Fruit fly (Drosophila melanogaster) whole organism, wandering third instar larva: ENCODE data around the gene TotA.

Experiments
- Abd-B ChIP-seq: fragments of >200 bp; optimal IDR thresholded peaks from 2 replicates; lab custom pipeline; 2017; ENCODE audit warnings: missing biosample characterization, missing genetic modification characterization
- CG32264 ChIP-seq: fragments of 200-800 bp; sonication (Bioruptor generic); optimal IDR thresholded peaks from 2 replicates; lab custom pipeline; 2016; ENCODE audit warnings: missing biosample characterization, missing genetic modification characterization
- CG9705 ChIP-seq: fragments of 200-800 bp; sonication (Bioruptor generic); optimal IDR thresholded peaks from 2 replicates; lab custom pipeline; 2018; ENCODE audit warnings: missing biosample characterization, mild to moderate bottlenecking, missing genetic modification characterization
- CrebA ChIP-seq: fragments of 200-800 bp; sonication (Bioruptor generic); optimal IDR thresholded peaks from 2 replicates; lab custom pipeline; 2016; ENCODE audit warnings: missing biosample characterization, mild to moderate bottlenecking, missing genetic modification characterization, borderline replicate concordance
- Dfd ChIP-seq: fragments of >200 bp; optimal IDR thresholded peaks from 2 replicates; lab custom pipeline; 2017; ENCODE audit warnings: missing biosample characterization, missing genetic modification characterization
- Dif ChIP-seq: fragments of 200-275, 200-300 bp; sonication (Bioruptor generic); optimal IDR thresholded peaks from 2 replicates; lab custom pipeline; 2018; ENCODE audit warnings: missing biosample characterization, missing genetic modification characterization; ENCODE audit not compliant: partially characterized antibody
- GATAd ChIP-seq: sonication (Bioruptor generic); optimal IDR thresholded peaks from 2 replicates; lab custom pipeline; 2016; ENCODE audit warnings: missing biosample characterization, missing genetic modification characterization
- HLH106 ChIP-seq: fragments of 200-800 bp; optimal IDR thresholded peaks from 3 replicates; lab custom pipeline; 2019; ENCODE audit warnings: missing biosample characterization, mild to moderate bottlenecking, missing genetic modification characterization, moderate library complexity
- Hnf4 ChIP-seq: fragments of 200-800 bp; sonication (Bioruptor generic); optimal IDR thresholded peaks from 2 replicates; lab custom pipeline; 2016; ENCODE audit warnings: missing biosample characterization, mild to moderate bottlenecking, missing genetic modification characterization
- Hr78 ChIP-seq: fragments of >200 bp; optimal IDR thresholded peaks from 2 replicates; lab custom pipeline; 2017; ENCODE audit warnings: missing biosample characterization, missing genetic modification characterization
- Hr83 ChIP-seq: fragments of 200-300 bp; sonication (Bioruptor generic); optimal IDR thresholded peaks from 2 replicates; lab custom pipeline; 2016; ENCODE audit warnings: missing biosample characterization, mild to moderate bottlenecking, missing genetic modification characterization, moderate library complexity; ENCODE audit not compliant: poor library complexity, severe bottlenecking
- Jra ChIP-seq: sonication (Bioruptor generic); optimal IDR thresholded peaks from 2 replicates; lab custom pipeline; 2016; ENCODE audit warnings: missing biosample characterization, missing genetic modification characterization
- Mio ChIP-seq: sonication (Bioruptor generic); optimal IDR thresholded peaks from 2 replicates; lab custom pipeline; 2016; ENCODE audit warnings: missing biosample characterization, missing genetic modification characterization
- Myc ChIP-seq: fragments of >200 bp; optimal IDR thresholded peaks from 2 replicates; lab custom pipeline; 2017
- N ChIP-seq: fragments of >200 bp; optimal IDR thresholded peaks from 2 replicates; lab custom pipeline; 2018; ENCODE audit warnings: missing biosample characterization, missing external identifiers, missing genetic modification characterization
- OdsH ChIP-seq: fragments of 200-800 bp; sonication (Bioruptor generic); optimal IDR thresholded peaks from 2 replicates; lab custom pipeline; 2016; ENCODE audit warnings: missing biosample characterization, mild to moderate bottlenecking, missing genetic modification characterization
- Rel ChIP-seq, 2 experiments: fragments of 200-800 bp; sonication (Bioruptor generic) in 1 of 2; optimal IDR thresholded peaks; 2 replicates in 1 of 2; 3 replicates in 1 of 2; lab custom pipeline; 2016 to 2019; ENCODE audit warnings: mild to moderate bottlenecking in 2 of 2, missing biosample characterization in 2 of 2, missing genetic modification characterization in 2 of 2, moderate library complexity in 1 of 2
- Sp1 ChIP-seq: fragments of 200-800 bp; sonication (Bioruptor generic); optimal IDR thresholded peaks from 3 replicates; lab custom pipeline; 2019; ENCODE audit warnings: missing biosample characterization, mild to moderate bottlenecking, missing genetic modification characterization, moderate library complexity
- Vsx2 ChIP-seq: fragments of 200-300, 225-300 bp; sonication (Bioruptor generic); optimal IDR thresholded peaks from 2 replicates; lab custom pipeline; 2018; ENCODE audit warnings: missing biosample characterization, missing genetic modification characterization; ENCODE audit not compliant: partially characterized antibody
- br ChIP-seq: fragments of 200-800 bp; sonication (Bioruptor generic); optimal IDR thresholded peaks from 2 replicates; lab custom pipeline; 2016; ENCODE audit warnings: missing biosample characterization, missing genetic modification characterization
- brk ChIP-seq: fragments of 200-800 bp; sonication (Bioruptor generic); optimal IDR thresholded peaks from 2 replicates; lab custom pipeline; 2016; ENCODE audit warnings: missing biosample characterization, mild to moderate bottlenecking, missing genetic modification characterization
- dl ChIP-seq, 2 experiments: fragments of 175-275, 200-275 bp in 1 of 2; fragments of 200-275 bp in 1 of 2; sonication (Bioruptor generic); optimal IDR thresholded peaks; lab custom pipeline; 2018; ENCODE audit warnings: mild to moderate bottlenecking in 2 of 2, missing biosample characterization in 2 of 2, missing genetic modification characterization in 2 of 2, moderate library complexity in 2 of 2; ENCODE audit not compliant: partially characterized antibody in 2 of 2, insufficient read depth in 1 of 2
- dmrt93B ChIP-seq: fragments of 200-800 bp; sonication (Bioruptor generic); optimal IDR thresholded peaks from 2 replicates; lab custom pipeline; 2018; ENCODE audit warnings: missing biosample characterization, mild to moderate bottlenecking, missing genetic modification characterization
- dsf ChIP-seq: sonication (Bioruptor generic); optimal IDR thresholded peaks from 2 replicates; lab custom pipeline; 2016; ENCODE audit warnings: missing biosample characterization, missing genetic modification characterization, borderline replicate concordance
- ey ChIP-seq: fragments of 200-800 bp; sonication (Bioruptor generic); optimal IDR thresholded peaks from 2 replicates; lab custom pipeline; 2016; ENCODE audit warnings: missing biosample characterization, missing genetic modification characterization
- foxo ChIP-seq, 2 experiments: fragments of 200-800 bp; sonication (Bioruptor generic); optimal IDR thresholded peaks; 2 replicates in 1 of 2; 3 replicates in 1 of 2; lab custom pipeline; 2016 to 2017; ENCODE audit warnings: missing biosample characterization in 2 of 2, missing genetic modification characterization in 2 of 2
- fru ChIP-seq: fragments of 200-800 bp; sonication (Bioruptor generic); optimal IDR thresholded peaks from 3 replicates; lab custom pipeline; 2016; ENCODE audit warnings: missing biosample characterization, mild to moderate bottlenecking, missing genetic modification characterization
- h ChIP-seq: fragments of 200-800 bp; sonication (Bioruptor generic); optimal IDR thresholded peaks from 3 replicates; lab custom pipeline; 2016; ENCODE audit warnings: missing biosample characterization, mild to moderate bottlenecking, missing genetic modification characterization
- jim ChIP-seq: fragments of 175-275, 200-325 bp; sonication (Bioruptor generic); optimal IDR thresholded peaks from 2 replicates; lab custom pipeline; 2016; ENCODE audit warnings: missing biosample characterization, mild to moderate bottlenecking, missing genetic modification characterization
- lola ChIP-seq: fragments of >200 bp; optimal IDR thresholded peaks from 2 replicates; lab custom pipeline; 2017; ENCODE audit warnings: missing biosample characterization, missing genetic modification characterization
- pan ChIP-seq: fragments of >200 bp; optimal IDR thresholded peaks from 2 replicates; lab custom pipeline; 2017
- psq ChIP-seq: fragments of 200-800 bp; sonication (Bioruptor generic); optimal IDR thresholded peaks from 3 replicates; lab custom pipeline; 2017; ENCODE audit warnings: missing biosample characterization, mild to moderate bottlenecking, missing genetic modification characterization, moderate library complexity
- rgr ChIP-seq: fragments of 200-800 bp; sonication (Bioruptor generic); optimal IDR thresholded peaks from 3 replicates; lab custom pipeline; 2016; ENCODE audit warnings: missing biosample characterization, mild to moderate bottlenecking, missing genetic modification characterization
- sage ChIP-seq: fragments of 200-800 bp; sonication (Bioruptor generic); optimal IDR thresholded peaks from 2 replicates; lab custom pipeline; 2016; ENCODE audit warnings: missing biosample characterization, mild to moderate bottlenecking, missing genetic modification characterization
- sv ChIP-seq: fragments of 200-800 bp; sonication (Bioruptor generic); optimal IDR thresholded peaks from 3 replicates; lab custom pipeline; 2016; ENCODE audit warnings: missing biosample characterization, missing genetic modification characterization
- tai ChIP-seq: sonication (Bioruptor generic); optimal IDR thresholded peaks from 2 replicates; lab custom pipeline; 2016; ENCODE audit warnings: missing biosample characterization, missing genetic modification characterization
- usp ChIP-seq: fragments of >200 bp; optimal IDR thresholded peaks from 2 replicates; lab custom pipeline; 2017; ENCODE audit warnings: missing biosample characterization, missing genetic modification characterization
- woc ChIP-seq: sonication (Bioruptor generic); optimal IDR thresholded peaks from 2 replicates; lab custom pipeline; 2016; ENCODE audit warnings: missing biosample characterization, mild to moderate bottlenecking, missing genetic modification characterization

TotA gene

DNA sequence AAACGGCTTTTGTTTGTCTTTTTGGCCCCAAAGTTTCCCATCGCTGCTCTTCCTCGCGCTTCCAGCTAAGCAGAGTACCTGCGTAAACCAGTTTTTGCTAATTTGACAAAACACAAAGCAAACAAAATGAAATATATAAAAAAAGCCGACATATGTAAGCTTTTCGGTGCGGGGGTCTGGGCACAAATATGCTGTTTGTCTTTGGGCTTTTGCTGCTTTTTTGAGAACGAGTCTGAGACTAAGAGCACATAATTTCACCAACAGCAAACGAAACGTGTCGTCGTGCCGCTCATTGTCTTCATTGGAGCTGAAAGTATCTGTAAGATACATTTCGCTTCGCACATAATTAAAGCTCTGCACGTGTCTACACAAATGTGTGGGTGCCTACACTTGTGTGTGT, 45.0 kb downstream of the TotA start:
- TF ChIP-seq Dfd (GFP tag; lab: Kevin White, UChicago): no peak
- TF ChIP-seq Hnf4 (GFP tag; lab: Kevin White, UChicago): no peak
- no peak for TF ChIP-seq Hr83
- no peak for TF ChIP-seq rgr (GFP tag; lab: Kevin White, UChicago)
- no peak for TF ChIP-seq CG9705
- no peak for TF ChIP-seq Hr78
- TF ChIP-seq Dif (GFP tag; lab: Kevin White, UChicago): peak; percentile 7
- no peak for TF ChIP-seq Myc (lab: Kevin White, UChicago)
- TF ChIP-seq dmrt93B (GFP tag; lab: Kevin White, UChicago): no peak
- TF ChIP-seq pan: no peak
- TF ChIP-seq CrebA (GFP tag; lab: Kevin White, UChicago): peak; percentile 38
- no peak for TF ChIP-seq lola (GFP tag; lab: Kevin White, UChicago)
- no peak for TF ChIP-seq usp (GFP tag; lab: Kevin White, UChicago)
- no peak for TF ChIP-seq GATAd
- no peak for TF ChIP-seq Abd-B (GFP tag; lab: Kevin White, UChicago)
- TF ChIP-seq Vsx2 (GFP tag; lab: Kevin White, UChicago): peak; percentile 7
- no peak for TF ChIP-seq br (GFP tag; lab: Kevin White, UChicago)
- no peak for TF ChIP-seq sage
- no peak for TF ChIP-seq woc (GFP tag; lab: Kevin White, UChicago)
- no peak for TF ChIP-seq Jra (GFP tag; lab: Kevin White, UChicago)
- no peak for TF ChIP-seq foxo (GFP tag; optimal IDR thresholded peaks at IDR 0.05; lab: Kevin White, UChicago)
- TF ChIP-seq Sp1 (GFP tag; lab: Kevin White, UChicago): no peak
- no peak for TF ChIP-seq ey (GFP tag; lab: Kevin White, UChicago)
- no peak for TF ChIP-seq brk (GFP tag; lab: Kevin White, UChicago)
- no peak for TF ChIP-seq fru (GFP tag; lab: Kevin White, UChicago)
- peak; percentile 12 for TF ChIP-seq psq
- TF ChIP-seq h (GFP tag; lab: Kevin White, UChicago): no peak
- no peak for TF ChIP-seq Mio (GFP tag; lab: Kevin White, UChicago)
- no peak for TF ChIP-seq HLH106 (tag; lab: Kevin White, UChicago)
- no peak for TF ChIP-seq sv
- no peak for TF ChIP-seq dsf
- no peak for TF ChIP-seq Rel (GFP tag; optimal IDR thresholded peaks at IDR 0.05; lab: Kevin White, UChicago)
- TF ChIP-seq Rel (tag; optimal IDR thresholded peaks at IDR 0.05; lab: Kevin White, UChicago): no peak
- no peak for TF ChIP-seq tai (GFP tag; lab: Kevin White, UChicago)
- TF ChIP-seq jim (GFP tag; lab: Kevin White, UChicago): peak; percentile 37
- TF ChIP-seq N (GFP tag; lab: Kevin White, UChicago): no peak
- TF ChIP-seq dl (GFP tag; optimal IDR thresholded peaks at IDR 0.05; lab: Kevin White, UChicago; ENCODE audit: insufficient read depth in 1 of 2, partially characterized antibody in 2 of 2): peak in 1 of 2 experiments; percentile 23
- TF ChIP-seq CG32264: no peak
- peak; percentile 31 for TF ChIP-seq OdsH (GFP tag; lab: Kevin White, UChicago)
- TF ChIP-seq, all 38 proteins: peak for 7
